Worm (Caenorhabditis elegans): ENCODE data around the gene col-178.
A peak's percentile ranks its signal among the peaks of the same experiment; 100 is the strongest.

The col-178 gene

DNA sequence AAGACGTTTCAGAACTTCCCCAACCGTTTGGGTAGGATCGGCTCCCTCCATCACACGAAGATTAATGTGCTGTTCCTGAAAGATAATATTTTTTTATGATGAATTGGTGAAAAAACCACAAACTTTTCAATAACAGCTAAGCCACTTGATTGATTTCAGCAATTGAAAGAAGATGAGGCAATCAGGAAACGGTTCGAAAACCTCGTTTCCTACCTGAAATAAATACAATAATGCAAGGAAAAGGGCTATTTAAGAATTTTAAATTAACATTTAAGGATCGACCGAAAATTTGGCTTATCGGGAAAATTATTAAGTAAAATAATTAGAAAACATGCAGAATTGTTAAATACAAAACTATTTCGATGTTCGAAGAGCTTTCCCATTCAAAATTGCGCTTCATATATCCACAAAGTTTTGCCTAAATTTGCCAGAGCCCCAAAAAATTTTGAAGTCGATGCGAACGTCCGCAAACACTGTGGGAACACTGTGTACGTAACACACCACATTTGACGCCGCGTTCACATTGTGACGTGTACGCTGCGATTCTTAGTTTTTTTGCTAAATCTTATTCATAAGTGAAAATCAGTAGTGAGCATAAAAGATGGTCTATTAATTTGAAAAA lies 23.5 kb downstream of the col-178 start, which contains the start of gene C34F6.9:
Gene C34F6.9 (minus strand): TSS at position 51 of the 622 bp plus-strand sequence.
- no peak for TF ChIP-seq lin-15B (tag; optimal IDR thresholded peaks at IDR 0.05)
- TF ChIP-seq fkh-2 (tag; optimal IDR thresholded peaks at IDR 0.05): no peak
- TF ChIP-seq hmg-11 (tag; optimal IDR thresholded peaks at IDR 0.05): peak; percentile 31
- no peak for TF ChIP-seq lin-39 (tag; optimal IDR thresholded peaks at IDR 0.05)
- no peak for TF ChIP-seq ceh-82 (tag; optimal IDR thresholded peaks at IDR 0.05)
- no peak for TF ChIP-seq nhr-12 (tag; optimal IDR thresholded peaks at IDR 0.05)
- TF ChIP-seq fkh-10 (GFP tag; optimal IDR thresholded peaks at IDR 0.05): no peak

DNA sequence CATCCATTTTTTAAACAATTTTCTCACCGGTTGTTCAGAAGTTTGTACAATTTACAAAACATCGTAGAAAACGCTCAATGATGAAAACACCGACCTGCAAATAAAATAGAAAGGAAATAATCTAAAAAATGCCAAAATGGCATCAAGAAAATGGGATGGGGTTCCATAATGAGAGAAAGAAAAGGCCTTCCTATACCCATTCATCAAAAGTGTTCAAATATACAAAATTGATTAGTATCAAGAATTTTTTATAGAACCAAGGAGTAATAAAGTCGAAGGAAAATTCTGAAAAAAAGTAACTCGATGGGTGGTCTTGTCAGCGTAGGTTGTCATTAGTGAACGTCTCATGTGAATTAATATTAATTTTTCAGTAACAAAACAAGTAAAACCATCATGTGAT lies 27.3 kb downstream of the col-178 start, which contains the start of gene C34F6.12:
Gene C34F6.12 (minus strand): TSS at position 101 of the 400 bp plus-strand sequence.
- TF ChIP-seq fkh-2 (tag; optimal IDR thresholded peaks at IDR 0.05) (no peak), ceh-9 (tag; optimal IDR thresholded peaks at IDR 0.05) (no peak), skn-1 (tag; optimal IDR thresholded peaks at IDR 0.05) (no peak), nhr-237 (tag; optimal IDR thresholded peaks at IDR 0.05) (no peak), fos-1 (tag; optimal IDR thresholded peaks at IDR 0.05) (no peak), eor-1 (tag; optimal IDR thresholded peaks at IDR 0.05) (no peak), ztf-4 (tag; optimal IDR thresholded peaks at IDR 0.05) (no peak), nhr-12 (tag; optimal IDR thresholded peaks at IDR 0.05) (no peak), pha-4 (tag; optimal IDR thresholded peaks at IDR 0.05) (no peak), nhr-76 (tag; optimal IDR thresholded peaks at IDR 0.05) (no peak), elt-3 (tag; optimal IDR thresholded peaks at IDR 0.05) (no peak), lsy-12 (tag; optimal IDR thresholded peaks at IDR 0.05) (no peak), hmg-11 (tag; optimal IDR thresholded peaks at IDR 0.05) (no peak), ceh-82 (tag; optimal IDR thresholded peaks at IDR 0.05) (no peak), egl-5 (tag; optimal IDR thresholded peaks at IDR 0.05) (no peak), nhr-28 (tag; optimal IDR thresholded peaks at IDR 0.05) (no peak), mml-1 (tag; optimal IDR thresholded peaks at IDR 0.05) (no peak), R02D3.7 (tag; optimal IDR thresholded peaks at IDR 0.05) (no peak)

DNA sequence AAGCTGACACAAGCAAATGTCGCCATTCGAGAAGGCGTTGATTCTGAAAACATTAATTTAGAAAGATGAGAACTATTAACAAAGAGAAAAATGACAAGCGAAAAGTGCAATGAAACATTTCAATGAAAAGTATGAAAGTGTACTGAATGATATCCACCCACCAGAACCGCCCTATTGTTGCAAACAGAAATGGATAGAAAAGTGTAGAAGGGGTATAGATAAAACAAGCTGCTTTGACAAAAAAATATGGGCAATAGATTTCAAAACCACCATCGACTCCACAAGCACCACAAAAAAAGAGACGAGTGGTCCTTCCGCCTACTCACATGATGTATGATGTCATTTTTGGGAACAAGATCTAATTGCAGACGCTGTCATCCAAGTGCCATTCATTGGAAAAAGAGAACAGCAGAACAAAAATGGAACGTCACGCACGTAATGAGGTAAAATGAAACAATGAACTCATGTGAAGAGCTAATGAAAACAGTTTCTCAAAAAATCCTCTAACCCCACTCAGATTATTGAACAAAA lies 41.4 kb downstream of the col-178 start, which contains the start of gene C34F6.10:
Gene C34F6.10 (minus strand): TSS at position 51 of the 531 bp plus-strand sequence.
- TF ChIP-seq unc-39 (tag; optimal IDR thresholded peaks at IDR 0.05): no peak
- no peak for TF ChIP-seq jun-1 (tag; optimal IDR thresholded peaks at IDR 0.05)
- TF ChIP-seq fkh-10 (GFP tag; optimal IDR thresholded peaks at IDR 0.05): no peak
- no peak for TF ChIP-seq fkh-2 (tag; optimal IDR thresholded peaks at IDR 0.05)
- TF ChIP-seq nhr-77 (tag; optimal IDR thresholded peaks at IDR 0.05): no peak
- no peak for TF ChIP-seq sea-2 (GFP tag; optimal IDR thresholded peaks at IDR 0.05)
- TF ChIP-seq ztf-4 (tag; optimal IDR thresholded peaks at IDR 0.05): no peak
- no peak for TF ChIP-seq mml-1 (tag; optimal IDR thresholded peaks at IDR 0.05)
- no peak for TF ChIP-seq ceh-82 (tag; optimal IDR thresholded peaks at IDR 0.05)
- no peak for TF ChIP-seq aly-2 (tag; optimal IDR thresholded peaks at IDR 0.05)
- TF ChIP-seq snpc-4 (tag; optimal IDR thresholded peaks at IDR 0.05): no peak
- TF ChIP-seq nfya-1 (tag; optimal IDR thresholded peaks at IDR 0.05; ENCODE audit: insufficient read depth): peak; percentile 5
- TF ChIP-seq pqm-1 (tag; optimal IDR thresholded peaks at IDR 0.05): no peak
- TF ChIP-seq fos-1 (tag; optimal IDR thresholded peaks at IDR 0.05): no peak
- peak; percentile 5 for TF ChIP-seq ama-1 (optimal IDR thresholded peaks at IDR 0.05)
- no peak for TF ChIP-seq unc-62 (GFP tag; optimal IDR thresholded peaks at IDR 0.05)
- TF ChIP-seq ceh-16 (tag; optimal IDR thresholded peaks at IDR 0.05): no peak
- no peak for TF ChIP-seq zag-1 (tag; optimal IDR thresholded peaks at IDR 0.05)
- no peak for TF ChIP-seq nhr-25 (tag; optimal IDR thresholded peaks at IDR 0.05)
- peak; percentile 16 for TF ChIP-seq lsy-12 (tag; optimal IDR thresholded peaks at IDR 0.05)
- peak; percentile 1 for TF ChIP-seq lin-39 (tag; optimal IDR thresholded peaks at IDR 0.05)
- TF ChIP-seq daf-12 (tag; optimal IDR thresholded peaks at IDR 0.05): no peak
- TF ChIP-seq egl-27 (tag; optimal IDR thresholded peaks at IDR 0.05): no peak
- TF ChIP-seq ceh-28 (tag; optimal IDR thresholded peaks at IDR 0.05): no peak

DNA sequence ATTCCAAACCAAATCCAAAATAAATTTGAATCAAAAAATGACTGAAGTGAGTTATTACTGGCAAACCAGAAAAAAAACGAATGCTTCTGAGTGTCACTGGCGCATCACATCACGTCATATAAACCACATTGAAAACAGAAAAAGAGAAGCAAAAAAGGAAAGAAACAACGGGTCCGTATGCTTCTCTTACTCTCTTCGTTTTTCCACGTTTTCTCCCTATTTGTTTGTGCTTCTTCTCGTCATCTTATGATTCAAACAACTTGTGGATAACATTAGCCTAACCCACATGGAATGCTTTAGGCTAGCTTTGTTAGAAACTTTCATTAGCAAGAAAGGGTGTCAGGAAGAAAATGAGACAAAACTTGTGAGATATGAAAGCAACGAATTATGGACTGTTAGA lies 42.2 kb downstream of the col-178 start:
- TF ChIP-seq jun-1 (tag; optimal IDR thresholded peaks at IDR 0.05) (no peak), egl-27 (tag; optimal IDR thresholded peaks at IDR 0.05) (no peak), lsy-12 (tag; optimal IDR thresholded peaks at IDR 0.05) (no peak), nfya-1 (tag; optimal IDR thresholded peaks at IDR 0.05; ENCODE audit: insufficient read depth) (peak; percentile 21), ceh-16 (tag; optimal IDR thresholded peaks at IDR 0.05) (no peak), unc-62 (GFP tag; optimal IDR thresholded peaks at IDR 0.05) (no peak), hmg-11 (tag; optimal IDR thresholded peaks at IDR 0.05) (peak; percentile 14)

All from whole organism, L3 larva.